Fruit fly (Drosophila melanogaster) whole organism, embryonic: ENCODE data around the gene CG31663.

Experiments used
- Aef1 ChIP-seq: fragments of 200-800 bp; sonication (Bioruptor generic); IDR thresholded peaks from 3 replicates; pipeline ENCODE4 v1.3.6; 2022; ENCODE audit warnings: missing biosample characterization, missing genetic modification characterization
- Atf-2 ChIP-seq: fragments of 200-800 bp; sonication (Bioruptor generic); optimal IDR thresholded peaks from 2 replicates; lab custom pipeline; 2016; ENCODE audit warnings: missing biosample characterization, missing genetic modification characterization
- B-H2 ChIP-seq: fragments of 200-800 bp; sonication (Bioruptor generic); optimal IDR thresholded peaks from 2 replicates; lab custom pipeline; 2018; ENCODE audit warnings: missing biosample characterization, mild to moderate bottlenecking, missing genetic modification characterization
- Blimp-1 ChIP-seq: fragments of 200-800 bp; sonication (Bioruptor generic); optimal IDR thresholded peaks from 3 replicates; lab custom pipeline; 2018; ENCODE audit warnings: missing biosample characterization, missing genetic modification characterization, mild to moderate bottlenecking, moderate library complexity, missing genetic modification reagents
- CG10321 ChIP-seq: fragments of 200-800 bp; sonication (Bioruptor generic); IDR thresholded peaks from 2 replicates; pipeline ENCODE4 v1.3.6; 2022; ENCODE audit warnings: missing biosample characterization, missing genetic modification characterization
- CG12071 ChIP-seq: fragments of 200-800 bp; sonication (Bioruptor generic); optimal IDR thresholded peaks from 3 replicates; lab custom pipeline; 2018; ENCODE audit warnings: missing biosample characterization, mild to moderate bottlenecking, missing genetic modification characterization
- CG12155 ChIP-seq: fragments of 200-800 bp; sonication (Bioruptor generic); optimal IDR thresholded peaks from 3 replicates; lab custom pipeline; 2016; ENCODE audit warnings: missing biosample characterization, missing genetic modification characterization
- CG12391 ChIP-seq: fragments of 200-800 bp; sonication (Bioruptor generic); optimal IDR thresholded peaks from 3 replicates; lab custom pipeline; 2018; ENCODE audit warnings: missing biosample characterization, mild to moderate bottlenecking, missing genetic modification characterization, moderate library complexity
- CG12769 ChIP-seq: fragments of 200-800 bp; sonication (Bioruptor generic); optimal IDR thresholded peaks from 2 replicates; lab custom pipeline; 2019; ENCODE audit warnings: missing biosample characterization, mild to moderate bottlenecking, missing genetic modification characterization, moderate library complexity
- CG1792 ChIP-seq: fragments of 200-800 bp; sonication (Bioruptor generic); optimal IDR thresholded peaks from 2 replicates; lab custom pipeline; 2016; ENCODE audit warnings: missing biosample characterization, missing genetic modification characterization
- CG31365 ChIP-seq: fragments of 200-800 bp; sonication (Bioruptor generic); optimal IDR thresholded peaks from 2 replicates; lab custom pipeline; 2018; ENCODE audit warnings: missing biosample characterization, mild to moderate bottlenecking, missing genetic modification characterization
- CG3407 ChIP-seq: fragments of 200-800 bp; sonication (Bioruptor generic); optimal IDR thresholded peaks from 2 replicates; lab custom pipeline; 2018; ENCODE audit warnings: missing biosample characterization, mild to moderate bottlenecking, missing genetic modification characterization
- CG43689 ChIP-seq: fragments of 200-800 bp; sonication (Bioruptor generic); IDR thresholded peaks from 2 replicates; pipeline ENCODE4 v1.3.6; 2022; ENCODE audit warnings: missing biosample characterization, missing genetic modification characterization
- CG4854 ChIP-seq: fragments of 200-800 bp; sonication (Bioruptor generic); optimal IDR thresholded peaks from 2 replicates; lab custom pipeline; 2016; ENCODE audit warnings: missing biosample characterization, missing genetic modification characterization, inconsistent platforms
- CG6791 ChIP-seq: fragments of 200-800 bp; sonication (Bioruptor generic); IDR thresholded peaks from 3 replicates; pipeline ENCODE4 v1.3.6; 2022; ENCODE audit warnings: missing biosample characterization, missing genetic modification characterization; ENCODE audit not compliant: partially characterized antibody
- CG8089 ChIP-seq: fragments of 200-800 bp; sonication (Bioruptor generic); optimal IDR thresholded peaks from 3 replicates; lab custom pipeline; 2016; ENCODE audit warnings: missing biosample characterization, missing genetic modification characterization
- CG9215 ChIP-seq: fragments of 200-800 bp; sonication (Bioruptor generic); IDR thresholded peaks from 2 replicates; pipeline ENCODE4 v1.3.6; 2022; ENCODE audit warnings: missing biosample characterization, missing genetic modification characterization
- CTCF ChIP-seq: fragments of 200-800 bp; sonication (Bioruptor generic); optimal IDR thresholded peaks from 2 replicates; lab custom pipeline; 2017; ENCODE audit warnings: missing biosample characterization, mild to moderate bottlenecking, missing genetic modification characterization, moderate library complexity
- Dbx ChIP-seq: fragments of 200-800 bp; sonication (Bioruptor generic); IDR thresholded peaks from 3 replicates; pipeline ENCODE4 v1.3.6; 2022; ENCODE audit warnings: missing biosample characterization, missing genetic modification characterization
- Doc2 ChIP-seq: fragments of 200-800 bp; sonication (Bioruptor generic); IDR thresholded peaks from 2 replicates; pipeline ENCODE4 v1.3.6; 2022; ENCODE audit warnings: missing biosample characterization, missing genetic modification characterization
- Fer1 ChIP-seq: fragments of 200-800 bp; sonication (Bioruptor generic); optimal IDR thresholded peaks from 2 replicates; lab custom pipeline; 2017; ENCODE audit warnings: missing biosample characterization, mild to moderate bottlenecking, missing genetic modification characterization
- Hr39 ChIP-seq: fragments of >200 bp; optimal IDR thresholded peaks from 2 replicates; lab custom pipeline; 2017
- Mad ChIP-seq: fragments of 200-800 bp; sonication (Bioruptor generic); optimal IDR thresholded peaks from 2 replicates; lab custom pipeline; 2016; ENCODE audit warnings: missing biosample characterization, missing genetic modification characterization
- NC2α ChIP-seq: fragments of 200-800 bp; sonication (Bioruptor generic); optimal IDR thresholded peaks from 2 replicates; lab custom pipeline; 2016; ENCODE audit warnings: missing biosample characterization, missing genetic modification characterization
- NfI ChIP-seq: fragments of 200-800 bp; sonication (Bioruptor generic); optimal IDR thresholded peaks from 3 replicates; lab custom pipeline; 2018; ENCODE audit warnings: missing biosample characterization, mild to moderate bottlenecking, missing genetic modification characterization, moderate library complexity
- Oaz ChIP-seq: fragments of 200-800 bp; sonication (Bioruptor generic); IDR thresholded peaks from 2 replicates; pipeline ENCODE4 v1.3.6; 2022; ENCODE audit warnings: missing biosample characterization, missing genetic modification characterization
- Ptx1 ChIP-seq: fragments of 200-800 bp; sonication (Bioruptor generic); IDR thresholded peaks from 2 replicates; pipeline ENCODE4 v1.3.6; 2022; ENCODE audit warnings: missing biosample characterization, missing genetic modification characterization
- Ravus ChIP-seq: fragments of 200-800 bp; sonication (Bioruptor generic); IDR thresholded peaks from 2 replicates; pipeline ENCODE4 v1.3.6; 2022; ENCODE audit warnings: missing biosample characterization, missing genetic modification characterization
- Usf ChIP-seq: fragments of 200-800 bp; sonication (Bioruptor generic); optimal IDR thresholded peaks from 2 replicates; lab custom pipeline; 2017; ENCODE audit warnings: missing genotype, missing biosample characterization, missing genetic modification characterization
- YL-1 ChIP-seq: fragments of 200-800 bp; sonication (Bioruptor generic); optimal IDR thresholded peaks from 3 replicates; lab custom pipeline; 2017; ENCODE audit warnings: missing biosample characterization, mild to moderate bottlenecking, missing genetic modification characterization
- aop ChIP-seq: fragments of 200-800 bp; sonication (Bioruptor generic); IDR thresholded peaks from 2 replicates; pipeline ENCODE4 v1.3.6; 2022; ENCODE audit warnings: missing biosample characterization, missing genetic modification characterization
- ase ChIP-seq: fragments of 200-800 bp; sonication (Bioruptor generic); IDR thresholded peaks from 3 replicates; pipeline ENCODE4 v1.3.6; 2022; ENCODE audit warnings: missing biosample characterization, missing genetic modification characterization
- bowl ChIP-seq: fragments of 200-800 bp; sonication (Bioruptor generic); IDR thresholded peaks from 2 replicates; pipeline ENCODE4 v1.3.6; 2022; ENCODE audit warnings: missing biosample characterization, missing genetic modification characterization
- cas ChIP-seq: fragments of 200-800 bp; sonication (Bioruptor generic); IDR thresholded peaks from 2 replicates; pipeline ENCODE4 v1.3.6; 2022; ENCODE audit warnings: missing biosample characterization, missing genetic modification characterization
- chm ChIP-seq: fragments of 200-800 bp; sonication (Bioruptor generic); IDR thresholded peaks from 2 replicates; pipeline ENCODE4 v1.3.6; 2022; ENCODE audit warnings: missing biosample characterization, missing genetic modification characterization
- crol ChIP-seq: fragments of 200-800 bp; sonication (Bioruptor generic); IDR thresholded peaks from 2 replicates; pipeline ENCODE4 v1.3.6; 2022; ENCODE audit warnings: missing biosample characterization, missing genetic modification characterization
- dm ChIP-seq: fragments of 200-800 bp; sonication (Bioruptor generic); optimal IDR thresholded peaks from 3 replicates; lab custom pipeline; 2016; ENCODE audit warnings: missing biosample characterization, missing genetic modification characterization
- dpn ChIP-seq, 2 experiments: fragments of 200-800 bp; sonication (Bioruptor generic); optimal IDR thresholded peaks; 3 replicates each; lab custom pipeline; 2016; ENCODE audit warnings: missing biosample characterization in 2 of 2, missing genetic modification characterization in 2 of 2
- emc ChIP-seq: fragments of 200-800 bp; sonication (Bioruptor generic); optimal IDR thresholded peaks from 2 replicates; lab custom pipeline; 2016; ENCODE audit warnings: missing biosample characterization, missing genetic modification characterization
- eve ChIP-seq, 2 experiments: fragments of >200 bp; optimal IDR thresholded peaks; 2 replicates each; lab custom pipeline; 2017; ENCODE audit warnings: missing biosample characterization in 2 of 2, missing genetic modification characterization in 2 of 2
- exex ChIP-seq: fragments of 200-800 bp; sonication (Bioruptor generic); optimal IDR thresholded peaks from 4 replicates; lab custom pipeline; 2018; ENCODE audit warnings: missing biosample characterization, mild to moderate bottlenecking, missing genetic modification characterization, moderate library complexity
- h ChIP-seq: fragments of >200 bp; optimal IDR thresholded peaks from 2 replicates; lab custom pipeline; 2017
- hbn ChIP-seq: fragments of 200-800 bp; sonication (Bioruptor generic); IDR thresholded peaks from 2 replicates; pipeline ENCODE4 v1.3.6; 2022; ENCODE audit warnings: missing biosample characterization, missing genetic modification characterization; ENCODE audit not compliant: partially characterized antibody
- kni ChIP-seq: fragments of 200-800 bp; sonication (Bioruptor generic); optimal IDR thresholded peaks from 3 replicates; lab custom pipeline; 2017; ENCODE audit warnings: mild to moderate bottlenecking, missing biosample characterization, missing genetic modification reagents, missing genetic modification characterization
- knrl ChIP-seq: fragments of 200-800 bp; sonication (Bioruptor generic); IDR thresholded peaks from 3 replicates; pipeline ENCODE4 v1.3.6; 2022; ENCODE audit warnings: missing biosample characterization, missing genetic modification characterization; ENCODE audit not compliant: partially characterized antibody
- lab ChIP-seq: fragments of 200-800 bp; sonication (Bioruptor generic); optimal IDR thresholded peaks from 3 replicates; lab custom pipeline; 2017; ENCODE audit warnings: missing biosample characterization, missing genetic modification characterization, mild to moderate bottlenecking, moderate library complexity, missing genetic modification reagents
- luna ChIP-seq: fragments of 200-800 bp; sonication (Bioruptor generic); optimal IDR thresholded peaks from 2 replicates; lab custom pipeline; 2016; ENCODE audit warnings: missing biosample characterization, missing genetic modification characterization
- nerfin-2 ChIP-seq: fragments of 200-800 bp; sonication (Bioruptor generic); IDR thresholded peaks from 2 replicates; pipeline ENCODE4 v1.3.6; 2022; ENCODE audit warnings: missing biosample characterization, missing genetic modification characterization; ENCODE audit not compliant: partially characterized antibody
- nmo ChIP-seq: fragments of 200-800 bp; sonication (Bioruptor generic); optimal IDR thresholded peaks from 2 replicates; lab custom pipeline; 2018; ENCODE audit warnings: missing biosample characterization, mild to moderate bottlenecking, missing genetic modification characterization, moderate library complexity
- sna ChIP-seq: fragments of 200-800 bp; sonication (Bioruptor generic); IDR thresholded peaks from 2 replicates; pipeline ENCODE4 v1.3.6; 2022; ENCODE audit warnings: missing biosample characterization, missing genetic modification characterization; ENCODE audit not compliant: partially characterized antibody
- trem ChIP-seq: fragments of 200-800 bp; optimal IDR thresholded peaks from 3 replicates; lab custom pipeline; 2019; ENCODE audit warnings: missing biosample characterization, mild to moderate bottlenecking, missing genetic modification characterization, moderate library complexity
- ttk ChIP-seq: fragments of 200-800 bp; sonication (Bioruptor generic); IDR thresholded peaks from 2 replicates; pipeline ENCODE4 v2.1.2; 2022; ENCODE audit warnings: missing biosample characterization, missing genetic modification characterization
- tup ChIP-seq: fragments of 200-800 bp; sonication (Bioruptor generic); optimal IDR thresholded peaks from 2 replicates; lab custom pipeline; 2016; ENCODE audit warnings: missing biosample characterization, mild to moderate bottlenecking, missing genetic modification characterization, moderate library complexity

The CG31663 gene

DNA sequence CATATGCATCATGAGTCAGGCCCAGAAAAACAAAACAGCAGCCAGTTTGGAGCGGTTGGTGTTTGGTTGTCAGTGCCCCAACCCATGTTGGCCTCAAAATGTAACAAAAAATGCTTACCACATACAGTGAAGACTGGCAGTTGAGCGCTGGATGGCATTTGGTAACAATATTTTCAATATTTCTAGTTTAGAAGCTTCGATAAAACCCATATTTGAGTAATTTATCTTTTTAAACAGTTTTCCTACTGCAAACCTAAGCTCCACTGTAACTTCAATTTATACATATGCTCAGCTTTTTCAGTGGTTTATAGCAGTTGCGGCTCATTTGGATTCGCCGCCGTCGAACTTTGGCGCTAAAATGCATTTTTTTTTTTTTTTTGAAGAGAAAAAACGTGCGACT lies 35.2 kb upstream of the CG31663 start (continued):
- TF ChIP-seq Ravus (0 out of 2 replicates have a peak, but pooled peaks have one; percentile 18), eve (GFP tag; optimal IDR thresholded peaks at IDR 0.05; lab: Kevin White, UChicago) (peak in 1 of 2 experiments; percentile 60), Mad (GFP tag; lab: Kevin White, UChicago) (no peak), kni (no peak), Dbx (GFP tag; lab: Robert Waterston, UW) (no peak), crol (GFP tag; lab: Robert Waterston, UW) (no peak), CTCF (GFP tag; lab: Kevin White, UChicago) (no peak), CG10321 (GFP tag; lab: Robert Waterston, UW) (no peak), bowl (0 out of 2 replicates have a peak, but pooled peaks have one; percentile 51), CG12071 (peak; percentile 9), tup (no peak), aop (no peak), luna (GFP tag; lab: Kevin White, UChicago) (no peak), CG43689 (GFP tag; lab: Robert Waterston, UW) (0 out of 2 replicates have a peak, but pooled peaks have one; percentile 16), knrl (GFP tag; lab: Robert Waterston, UW) (no peak), nmo (GFP tag; lab: Kevin White, UChicago) (peak; percentile 49), Oaz (GFP tag; lab: Robert Waterston, UW) (no peak), h (lab: Kevin White, UChicago) (no peak), Atf-2 (GFP tag; lab: Kevin White, UChicago) (no peak), nerfin-2 (GFP tag; lab: Robert Waterston, UW) (no peak), Hr39 (no peak), Aef1 (no peak), chm (no peak), Fer1 (no peak), dm (GFP tag; lab: Kevin White, UChicago) (no peak), CG12391 (tag; lab: Kevin White, UChicago) (peak; percentile 40), CG3407 (GFP tag; lab: Kevin White, UChicago) (peak; percentile 27), CG12155 (no peak), CG4854 (no peak), ase (GFP tag; lab: Robert Waterston, UW) (peak; percentile 66), Blimp-1 (peak; percentile 57), B-H2 (GFP tag; lab: Kevin White, UChicago) (no peak), CG1792 (GFP tag; lab: Kevin White, UChicago) (no peak), NfI (no peak), CG8089 (no peak), sna (GFP tag; lab: Robert Waterston, UW) (no peak), CG31365 (tag; lab: Kevin White, UChicago) (no peak), Doc2 (GFP tag; lab: Robert Waterston, UW) (0 out of 2 replicates have a peak, but pooled peaks have one; percentile 16), trem (tag; lab: Kevin White, UChicago) (no peak), Usf (no peak), Ptx1 (GFP tag; lab: Robert Waterston, UW) (peak; percentile 55), hbn (GFP tag; lab: Robert Waterston, UW) (no peak), emc (no peak), CG6791 (no peak), CG12769 (peak; percentile 39), lab (GFP tag; lab: Kevin White, UChicago) (peak; percentile 32), cas (GFP tag; lab: Robert Waterston, UW) (no peak), NC2α (GFP tag; lab: Kevin White, UChicago) (no peak), ttk (GFP tag; lab: Robert Waterston, UW) (peak; percentile 67), YL-1 (GFP tag; lab: Kevin White, UChicago) (no peak), CG9215 (GFP tag; lab: Robert Waterston, UW) (no peak; the same call in 1 of the 2 replicates), dpn (GFP tag; optimal IDR thresholded peaks at IDR 0.05; lab: Kevin White, UChicago) (peak; percentile 6 to 14), exex (tag; lab: Kevin White, UChicago) (no peak)
